Fruit fly (Drosophila melanogaster) whole organism, embryonic: Measurements from ENCODE around the gene Hs6st.

ENCODE experiments used
- Abd-B ChIP-seq: fragments of 200-800 bp; sonication (Bioruptor generic); optimal IDR thresholded peaks from 2 replicates; lab custom pipeline; 2018; ENCODE audit warnings: missing biosample characterization, mild to moderate bottlenecking, missing genetic modification characterization, moderate library complexity
- Atf-2 ChIP-seq: fragments of 200-800 bp; sonication (Bioruptor generic); optimal IDR thresholded peaks from 2 replicates; lab custom pipeline; 2016; ENCODE audit warnings: missing biosample characterization, missing genetic modification characterization
- Atf6 ChIP-seq: fragments of 200-800 bp; sonication (Bioruptor generic); IDR thresholded peaks from 2 replicates; pipeline ENCODE4 v1.3.6; 2022; ENCODE audit warnings: missing biosample characterization, missing genetic modification characterization
- CG10147 ChIP-seq: fragments of 200-800 bp; sonication (Bioruptor generic); optimal IDR thresholded peaks from 2 replicates; lab custom pipeline; 2019; ENCODE audit warnings: missing biosample characterization, mild to moderate bottlenecking, missing genetic modification characterization, moderate library complexity
- CG13424 ChIP-seq: fragments of 200-800 bp; sonication (Bioruptor generic); optimal IDR thresholded peaks from 2 replicates; lab custom pipeline; 2019; ENCODE audit warnings: missing biosample characterization, mild to moderate bottlenecking, missing genetic modification characterization, moderate library complexity
- CG13624 ChIP-seq: fragments of 200-800 bp; sonication (Bioruptor generic); optimal IDR thresholded peaks from 2 replicates; lab custom pipeline; 2016; ENCODE audit warnings: missing biosample characterization, missing genetic modification characterization
- CG13894 ChIP-seq: fragments of 200-800 bp; sonication (Bioruptor generic); optimal IDR thresholded peaks from 3 replicates; lab custom pipeline; 2018; ENCODE audit warnings: missing biosample characterization, mild to moderate bottlenecking, missing genetic modification characterization, moderate library complexity
- CG15601 ChIP-seq: fragments of 200-800 bp; sonication (Bioruptor generic); optimal IDR thresholded peaks from 3 replicates; lab custom pipeline; 2019; ENCODE audit warnings: missing biosample characterization, mild to moderate bottlenecking, missing genetic modification characterization, moderate library complexity
- CG2889 ChIP-seq: fragments of 200-800 bp; sonication (Bioruptor generic); IDR thresholded peaks from 3 replicates; pipeline ENCODE4 v1.3.6; 2022; ENCODE audit warnings: missing biosample characterization, missing genetic modification characterization
- CG31441 ChIP-seq: fragments of 200-800 bp; sonication (Bioruptor generic); IDR thresholded peaks from 2 replicates; pipeline ENCODE4 v1.3.6; 2022; ENCODE audit warnings: missing biosample characterization, missing genetic modification characterization
- CG3163 ChIP-seq: fragments of 200-800 bp; sonication (Bioruptor generic); optimal IDR thresholded peaks from 3 replicates; lab custom pipeline; 2016; ENCODE audit warnings: missing biosample characterization, missing genetic modification characterization
- CG43689 ChIP-seq: fragments of 200-800 bp; sonication (Bioruptor generic); IDR thresholded peaks from 2 replicates; pipeline ENCODE4 v1.3.6; 2022; ENCODE audit warnings: missing biosample characterization, missing genetic modification characterization
- CG4820 ChIP-seq: fragments of 200-800 bp; sonication (Bioruptor generic); optimal IDR thresholded peaks from 3 replicates; lab custom pipeline; 2016; ENCODE audit warnings: missing biosample characterization, missing genetic modification characterization
- CG6654 ChIP-seq: fragments of 200-800 bp; sonication (Bioruptor generic); optimal IDR thresholded peaks from 2 replicates; lab custom pipeline; 2017; ENCODE audit warnings: missing biosample characterization, mild to moderate bottlenecking, missing genetic modification characterization
- CG6854 ChIP-seq: fragments of 200-800 bp; sonication (Bioruptor generic); optimal IDR thresholded peaks from 3 replicates; lab custom pipeline; 2017; ENCODE audit warnings: missing biosample characterization, mild to moderate bottlenecking, missing genetic modification characterization
- CG7839 ChIP-seq: fragments of 200-800 bp; sonication (Bioruptor generic); optimal IDR thresholded peaks from 3 replicates; lab custom pipeline; 2018; ENCODE audit warnings: missing biosample characterization, mild to moderate bottlenecking, missing genetic modification characterization, moderate library complexity
- CG7963 ChIP-seq: fragments of 200-800 bp; sonication (Bioruptor generic); IDR thresholded peaks from 3 replicates; pipeline ENCODE4 v1.3.6; 2022; ENCODE audit warnings: missing biosample characterization, missing genetic modification characterization; ENCODE audit not compliant: partially characterized antibody
- CG9437 ChIP-seq: fragments of 200-800 bp; sonication (Bioruptor generic); optimal IDR thresholded peaks from 2 replicates; lab custom pipeline; 2018; ENCODE audit warnings: missing biosample characterization, mild to moderate bottlenecking, missing genetic modification characterization
- CTCF ChIP-seq: fragments of 200-800 bp; sonication (Bioruptor generic); optimal IDR thresholded peaks from 2 replicates; lab custom pipeline; 2017; ENCODE audit warnings: missing biosample characterization, mild to moderate bottlenecking, missing genetic modification characterization, moderate library complexity
- CoRest ChIP-seq: fragments of 200-800 bp; sonication (Bioruptor generic); optimal IDR thresholded peaks from 3 replicates; lab custom pipeline; 2018; ENCODE audit warnings: missing biosample characterization, mild to moderate bottlenecking, missing genetic modification characterization, moderate library complexity
- Deaf1 ChIP-seq: fragments of 200-800 bp; optimal IDR thresholded peaks from 3 replicates; lab custom pipeline; 2019; ENCODE audit warnings: missing biosample characterization, mild to moderate bottlenecking, missing genetic modification characterization, moderate library complexity
- E2f2 ChIP-seq: fragments of 200-800 bp; sonication (Bioruptor generic); IDR thresholded peaks from 2 replicates; pipeline ENCODE4 v1.3.6; 2022; ENCODE audit warnings: missing biosample characterization, missing genetic modification characterization
- HLH54F ChIP-seq: fragments of 200-800 bp; sonication (Bioruptor generic); optimal IDR thresholded peaks from 3 replicates; lab custom pipeline; 2016; ENCODE audit warnings: missing biosample characterization, missing genetic modification characterization
- MESR4 ChIP-seq: fragments of 200-800 bp; sonication (Bioruptor generic); optimal IDR thresholded peaks from 2 replicates; lab custom pipeline; 2018; ENCODE audit warnings: missing biosample characterization, mild to moderate bottlenecking, missing genetic modification characterization, moderate library complexity
- Mrtf ChIP-seq: fragments of 200-800 bp; sonication (Bioruptor generic); IDR thresholded peaks from 3 replicates; pipeline ENCODE4 v1.3.6; 2022; ENCODE audit warnings: missing biosample characterization, missing genetic modification characterization
- NC2α ChIP-seq: fragments of 200-800 bp; sonication (Bioruptor generic); optimal IDR thresholded peaks from 2 replicates; lab custom pipeline; 2016; ENCODE audit warnings: missing biosample characterization, missing genetic modification characterization
- Oli ChIP-seq: fragments of 200-800 bp; sonication (Bioruptor generic); optimal IDR thresholded peaks from 2 replicates; lab custom pipeline; 2018; ENCODE audit warnings: missing biosample characterization, mild to moderate bottlenecking, missing genetic modification characterization, moderate library complexity
- Pdp1 ChIP-seq, 2 experiments: fragments of 200-800 bp; sonication (Bioruptor generic); optimal IDR thresholded peaks; 3 replicates each; lab custom pipeline; 2016; ENCODE audit warnings: missing biosample characterization in 2 of 2, missing genetic modification characterization in 2 of 2, mild to moderate bottlenecking in 1 of 2, moderate library complexity in 1 of 2
- Ptx1 ChIP-seq: fragments of 200-800 bp; sonication (Bioruptor generic); IDR thresholded peaks from 2 replicates; pipeline ENCODE4 v1.3.6; 2022; ENCODE audit warnings: missing biosample characterization, missing genetic modification characterization
- Scr ChIP-seq: fragments of 200-800 bp; sonication (Bioruptor generic); IDR thresholded peaks from 2 replicates; pipeline ENCODE4 v1.3.6; 2022; ENCODE audit warnings: missing biosample characterization, missing genetic modification characterization; ENCODE audit not compliant: partially characterized antibody
- ac ChIP-seq: fragments of 200-800 bp; sonication (Bioruptor generic); optimal IDR thresholded peaks from 3 replicates; lab custom pipeline; 2017; ENCODE audit warnings: missing biosample characterization, mild to moderate bottlenecking, missing genetic modification characterization
- bcd ChIP-seq: fragments of 200-800 bp; sonication (Bioruptor generic); optimal IDR thresholded peaks from 2 replicates; lab custom pipeline; 2017; ENCODE audit warnings: missing biosample characterization, mild to moderate bottlenecking, missing genetic modification characterization
- bowl ChIP-seq: fragments of 200-800 bp; sonication (Bioruptor generic); IDR thresholded peaks from 2 replicates; pipeline ENCODE4 v1.3.6; 2022; ENCODE audit warnings: missing biosample characterization, missing genetic modification characterization
- caup ChIP-seq: fragments of 200-800 bp; sonication (Bioruptor generic); optimal IDR thresholded peaks from 3 replicates; lab custom pipeline; 2017; ENCODE audit warnings: missing biosample characterization, mild to moderate bottlenecking, missing genetic modification characterization, moderate library complexity; ENCODE audit not compliant: severe bottlenecking
- chif ChIP-seq, 2 experiments: fragments of 200-800 bp; sonication (Bioruptor generic); optimal IDR thresholded peaks; 3 replicates each; lab custom pipeline; 2016; ENCODE audit warnings: missing biosample characterization in 2 of 2, missing genetic modification characterization in 2 of 2
- ci ChIP-seq: fragments of 200-800 bp; sonication (Bioruptor generic); IDR thresholded peaks from 3 replicates; pipeline ENCODE4 v1.3.6; 2022; ENCODE audit warnings: missing biosample characterization, missing genetic modification characterization
- cwo ChIP-seq: fragments of 200-800 bp; sonication (Bioruptor generic); optimal IDR thresholded peaks from 3 replicates; lab custom pipeline; 2017; ENCODE audit warnings: missing biosample characterization, missing genetic modification characterization, mild to moderate bottlenecking, moderate library complexity, missing genetic modification reagents
- eve ChIP-seq, 2 experiments: fragments of >200 bp; optimal IDR thresholded peaks; 2 replicates each; lab custom pipeline; 2017; ENCODE audit warnings: missing biosample characterization in 2 of 2, missing genetic modification characterization in 2 of 2
- fd64A ChIP-seq: fragments of 200-800 bp; sonication (Bioruptor generic); optimal IDR thresholded peaks from 3 replicates; lab custom pipeline; 2018; ENCODE audit warnings: missing biosample characterization, mild to moderate bottlenecking, missing genetic modification characterization
- grau ChIP-seq: fragments of 200-800 bp; optimal IDR thresholded peaks from 3 replicates; lab custom pipeline; 2019; ENCODE audit warnings: missing biosample characterization, mild to moderate bottlenecking, missing genetic modification characterization, moderate library complexity
- hb ChIP-seq: fragments of 200-800 bp; sonication (Bioruptor generic); IDR thresholded peaks from 3 replicates; pipeline ENCODE4 v1.3.6; 2022; ENCODE audit warnings: missing biosample characterization, missing genetic modification characterization; ENCODE audit not compliant: partially characterized antibody
- ind ChIP-seq: fragments of 200-800 bp; sonication (Bioruptor generic); optimal IDR thresholded peaks from 3 replicates; lab custom pipeline; 2016; ENCODE audit warnings: missing biosample characterization, missing genetic modification characterization
- jing ChIP-seq: fragments of 200-800 bp; sonication (Bioruptor generic); optimal IDR thresholded peaks from 2 replicates; lab custom pipeline; 2018; ENCODE audit warnings: missing biosample characterization, mild to moderate bottlenecking, missing genetic modification characterization
- kah ChIP-seq: fragments of 200-800 bp; sonication (Bioruptor generic); optimal IDR thresholded peaks from 2 replicates; lab custom pipeline; 2018; ENCODE audit warnings: missing biosample characterization, mild to moderate bottlenecking, missing genetic modification characterization
- nmo ChIP-seq: fragments of 200-800 bp; sonication (Bioruptor generic); optimal IDR thresholded peaks from 2 replicates; lab custom pipeline; 2018; ENCODE audit warnings: missing biosample characterization, mild to moderate bottlenecking, missing genetic modification characterization, moderate library complexity
- phol ChIP-seq: fragments of 200-800 bp; sonication (Bioruptor generic); optimal IDR thresholded peaks from 3 replicates; lab custom pipeline; 2018; ENCODE audit warnings: missing biosample characterization, mild to moderate bottlenecking, missing genetic modification characterization, moderate library complexity
- pita ChIP-seq: fragments of 200-800 bp; sonication (Bioruptor generic); optimal IDR thresholded peaks from 2 replicates; lab custom pipeline; 2017; ENCODE audit warnings: missing biosample characterization, mild to moderate bottlenecking, missing genetic modification characterization
- row ChIP-seq: fragments of 200-800 bp; sonication (Bioruptor generic); IDR thresholded peaks from 3 replicates; pipeline ENCODE4 v1.3.6; 2022; ENCODE audit warnings: missing biosample characterization, missing genetic modification characterization
- run ChIP-seq: fragments of 200-800 bp; sonication (Bioruptor generic); optimal IDR thresholded peaks from 3 replicates; lab custom pipeline; 2018; ENCODE audit warnings: missing biosample characterization, mild to moderate bottlenecking, missing genetic modification characterization
- sisA ChIP-seq: fragments of 200-800 bp; sonication (Bioruptor generic); IDR thresholded peaks from 2 replicates; pipeline ENCODE4 v1.3.6; 2022; ENCODE audit warnings: missing biosample characterization, missing genetic modification characterization
- tup ChIP-seq: fragments of 200-800 bp; sonication (Bioruptor generic); optimal IDR thresholded peaks from 2 replicates; lab custom pipeline; 2016; ENCODE audit warnings: missing biosample characterization, mild to moderate bottlenecking, missing genetic modification characterization, moderate library complexity

Hs6st gene

dm6 chr3R:20001595-20001997, 6.7 kb downstream of the Hs6st start:
- no peak for TF ChIP-seq CG2889
- TF ChIP-seq pita (GFP tag; lab: Kevin White, UChicago), result no peak
- no peak for TF ChIP-seq CG43689 (GFP tag; lab: Robert Waterston, UW)
- peak; percentile 18 for TF ChIP-seq nmo (GFP tag; lab: Kevin White, UChicago)
- peak; percentile 35 for TF ChIP-seq Abd-B
- no peak for TF ChIP-seq Atf-2 (GFP tag; lab: Kevin White, UChicago)
- no peak for TF ChIP-seq CG13624
- peak; percentile 38; the same call in 1 of the 2 replicates for TF ChIP-seq CG31441 (GFP tag; lab: Robert Waterston, UW)
- TF ChIP-seq Pdp1 (GFP tag; optimal IDR thresholded peaks at IDR 0.05; lab: Kevin White, UChicago), result peak in 1 of 2 experiments; percentile 8
- peak in 1 of 2 experiments; percentile 32 for TF ChIP-seq eve (GFP tag; optimal IDR thresholded peaks at IDR 0.05; lab: Kevin White, UChicago)
- no peak for TF ChIP-seq MESR4 (GFP tag; lab: Kevin White, UChicago)
- TF ChIP-seq phol, result peak; percentile 26
- peak; percentile 9 for TF ChIP-seq grau (tag; lab: Kevin White, UChicago)
- no peak for TF ChIP-seq jing (GFP tag; lab: Kevin White, UChicago)
- TF ChIP-seq tup (GFP tag; lab: Kevin White, UChicago), result no peak
- TF ChIP-seq CG6654 (GFP tag; lab: Kevin White, UChicago), result no peak
- TF ChIP-seq sisA (GFP tag; lab: Robert Waterston, UW), result peak; percentile 25; the same call in 1 of the 2 replicates
- TF ChIP-seq CG9437 (GFP tag; lab: Kevin White, UChicago), result peak; percentile 15
- no peak for TF ChIP-seq HLH54F (GFP tag; lab: Kevin White, UChicago)
- TF ChIP-seq ac (GFP tag; lab: Kevin White, UChicago), result no peak
- no peak for TF ChIP-seq E2f2 (GFP tag; lab: Robert Waterston, UW)
- peak; percentile 12 for TF ChIP-seq CG13424 (tag; lab: Kevin White, UChicago)
- TF ChIP-seq Deaf1 (tag; lab: Kevin White, UChicago), result no peak
- no peak for TF ChIP-seq kah (GFP tag; lab: Kevin White, UChicago)
- no peak for TF ChIP-seq Atf6 (GFP tag; lab: Robert Waterston, UW)
- no peak for TF ChIP-seq CG15601 (tag; lab: Kevin White, UChicago)
- TF ChIP-seq CG6854 (GFP tag; lab: Kevin White, UChicago), result no peak
- no peak for TF ChIP-seq chif (GFP tag; optimal IDR thresholded peaks at IDR 0.05; lab: Kevin White, UChicago)
- TF ChIP-seq ind (GFP tag; lab: Kevin White, UChicago), result no peak
- peak; percentile 57; the same call in 2 of the 3 replicates for TF ChIP-seq row (GFP tag; lab: Robert Waterston, UW)
- no peak for TF ChIP-seq CG13894
- TF ChIP-seq CG4820 (GFP tag; lab: Kevin White, UChicago), result no peak
- peak; percentile 32; the same call in 1 of the 2 replicates for TF ChIP-seq Ptx1
- TF ChIP-seq caup (GFP tag; lab: Kevin White, UChicago), result no peak
- no peak for TF ChIP-seq CG7963 (GFP tag; lab: Robert Waterston, UW)
- no peak for TF ChIP-seq CTCF (GFP tag; lab: Kevin White, UChicago)
- peak; percentile 38 for TF ChIP-seq CG7839 (tag; lab: Kevin White, UChicago)
- no peak for TF ChIP-seq fd64A
- peak; percentile 50 for TF ChIP-seq CoRest
- no peak for TF ChIP-seq cwo
- TF ChIP-seq NC2α, result no peak
- TF ChIP-seq CG10147 (GFP tag; lab: Kevin White, UChicago), result no peak
- TF ChIP-seq CG3163, result no peak
- no peak for TF ChIP-seq bowl (GFP tag; lab: Robert Waterston, UW)
- peak; percentile 21 for TF ChIP-seq bcd (GFP tag; lab: Kevin White, UChicago)
- no peak for TF ChIP-seq hb (GFP tag; lab: Robert Waterston, UW)
- no peak for TF ChIP-seq ci (GFP tag; lab: Robert Waterston, UW)
- no peak for TF ChIP-seq Scr (GFP tag; lab: Robert Waterston, UW)
- TF ChIP-seq run (tag; lab: Kevin White, UChicago), result no peak
- TF ChIP-seq Mrtf (GFP tag; lab: Robert Waterston, UW), result no peak
- TF ChIP-seq Oli, result peak; percentile 5
